Fruit fly (Drosophila melanogaster): ENCODE measurements around the gene Rpn7.

The Rpn7 gene

DNA sequence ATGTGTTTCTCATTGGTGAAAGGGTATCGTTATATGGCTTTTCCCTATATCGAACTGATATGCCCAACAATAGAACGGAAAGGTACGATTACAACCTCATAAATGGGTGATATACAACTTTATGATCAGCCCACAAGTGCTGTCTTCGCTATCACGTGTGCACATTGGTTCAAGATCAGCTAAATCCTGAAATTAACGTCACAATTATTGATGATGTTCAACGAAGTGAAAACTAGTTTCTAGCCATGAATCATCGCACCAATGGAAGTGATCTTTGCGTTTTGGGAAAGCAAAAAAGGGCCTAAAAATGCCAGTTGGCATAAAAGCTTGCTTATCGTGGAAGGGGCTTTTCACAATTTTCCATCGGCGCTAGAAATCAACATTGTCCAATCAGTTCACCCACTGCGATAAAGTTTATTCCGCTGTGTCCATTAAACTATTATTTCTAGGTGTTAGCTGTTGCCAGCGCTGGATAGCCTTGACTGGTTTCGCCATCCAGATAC lies 2.8 kb upstream of the Rpn7 start, which contains the start of gene CG7054 (continued):
- TF ChIP-seq prd (optimal IDR thresholded peaks at IDR 0.05) (no peak), prd (GFP tag; IDR thresholded peaks at IDR 0.05) (no peak), oc (tag; optimal IDR thresholded peaks at IDR 0.05) (peak; percentile 9), Drgx (GFP tag; IDR thresholded peaks at IDR 0.05) (no peak), CG4404 (GFP tag; IDR thresholded peaks at IDR 0.05) (no peak), ci (GFP tag; IDR thresholded peaks at IDR 0.05) (peak; percentile 42; the same call in 1 of the 3 replicates), CG4730 (GFP tag; IDR thresholded peaks at IDR 0.05) (no peak), CG3065 (GFP tag; optimal IDR thresholded peaks at IDR 0.05) (no peak), CG1602 (GFP tag; optimal IDR thresholded peaks at IDR 0.05) (no peak), CG7987 (GFP tag; optimal IDR thresholded peaks at IDR 0.05) (no peak), nmo (GFP tag; optimal IDR thresholded peaks at IDR 0.05) (peak; percentile 24), zf30C (GFP tag; optimal IDR thresholded peaks at IDR 0.05) (no peak), B-H1 (GFP tag; IDR thresholded peaks at IDR 0.05) (no peak), CG2875 (GFP tag; optimal IDR thresholded peaks at IDR 0.05) (no peak), CG4617 (GFP tag; optimal IDR thresholded peaks at IDR 0.05; ENCODE audit: borderline replicate concordance) (no peak), chif (GFP tag; optimal IDR thresholded peaks at IDR 0.05) (no peak), CG6854 (GFP tag; optimal IDR thresholded peaks at IDR 0.05) (peak; percentile 17), CG4424 (GFP tag; optimal IDR thresholded peaks at IDR 0.05) (no peak), Sin3A (optimal IDR thresholded peaks at IDR 0.05) (no peak), dimm (GFP tag; IDR thresholded peaks at IDR 0.05) (no peak), CG8944 (GFP tag; optimal IDR thresholded peaks at IDR 0.05) (no peak), CG3838 (GFP tag; optimal IDR thresholded peaks at IDR 0.05) (no peak), gsb (GFP tag; IDR thresholded peaks at IDR 0.05) (no peak), lab (GFP tag; optimal IDR thresholded peaks at IDR 0.05) (peak; percentile 50), Abd-B (GFP tag; optimal IDR thresholded peaks at IDR 0.05) (peak; percentile 32), CG17385 (GFP tag; optimal IDR thresholded peaks at IDR 0.05) (peak; percentile 20), lbe (GFP tag; optimal IDR thresholded peaks at IDR 0.05) (no peak), CG18764 (GFP tag; optimal IDR thresholded peaks at IDR 0.05) (no peak), CG7556 (GFP tag; optimal IDR thresholded peaks at IDR 0.05) (peak; percentile 29), gsb-n (tag; optimal IDR thresholded peaks at IDR 0.05) (no peak), Tbp (GFP tag; optimal IDR thresholded peaks at IDR 0.05) (no peak), lov (optimal IDR thresholded peaks at IDR 0.05) (no peak), lov (GFP tag; IDR thresholded peaks at IDR 0.05) (no peak), CG12744 (GFP tag; optimal IDR thresholded peaks at IDR 0.05) (no peak), E2f2 (GFP tag; IDR thresholded peaks at IDR 0.05) (peak; percentile 29; the same call in 1 of the 2 replicates), CG14710 (tag; optimal IDR thresholded peaks at IDR 0.05) (no peak), CG7372 (GFP tag; IDR thresholded peaks at IDR 0.05) (0 out of 2 replicates have a peak, but pooled peaks have one; percentile 38), jigr1 (GFP tag; IDR thresholded peaks at IDR 0.05) (no peak), sob (GFP tag; IDR thresholded peaks at IDR 0.05) (peak; percentile 22; the same call in 1 of the 2 replicates), luna (GFP tag; optimal IDR thresholded peaks at IDR 0.05) (no peak), tin (GFP tag; optimal IDR thresholded peaks at IDR 0.05) (no peak), fru (optimal IDR thresholded peaks at IDR 0.05) (no peak), CG6765 (GFP tag; optimal IDR thresholded peaks at IDR 0.05) (peak; percentile 31), wek (GFP tag; optimal IDR thresholded peaks at IDR 0.05) (peak; percentile 9), CTCF (GFP tag; optimal IDR thresholded peaks at IDR 0.05) (no peak), CG11456 (GFP tag; IDR thresholded peaks at IDR 0.05) (no peak), CG11247 (GFP tag; IDR thresholded peaks at IDR 0.05) (no peak), CG9876 (GFP tag; optimal IDR thresholded peaks at IDR 0.05) (no peak), NfI (GFP tag; optimal IDR thresholded peaks at IDR 0.05) (peak; percentile 48), scrt (GFP tag; optimal IDR thresholded peaks at IDR 0.05) (no peak), HmgZ (tag; optimal IDR thresholded peaks at IDR 0.05) (peak; percentile 56), row (GFP tag; IDR thresholded peaks at IDR 0.05) (peak; percentile 47; the same call in 2 of the 3 replicates), gem (tag; optimal IDR thresholded peaks at IDR 0.05) (no peak), CG13894 (tag; optimal IDR thresholded peaks at IDR 0.05) (peak; percentile 88)
